Worm (Caenorhabditis elegans) whole organism, L4 larva: ENCODE results near the gene C09G12.17.
A peak's percentile ranks its signal among the peaks of the same experiment; 100 is the strongest.

Experiments
- F37D6.2 ChIP-seq: sonication (generic microtip); optimal IDR thresholded peaks from 2 replicates; lab custom pipeline; 2016; ENCODE audit warnings: mild to moderate bottlenecking, missing genetic modification characterization, missing compliant biosample characterization
- F49E8.2 ChIP-seq: sonication (generic microtip); optimal IDR thresholded peaks from 2 replicates; lab custom pipeline; 2016; ENCODE audit warnings: missing compliant biosample characterization, mild to moderate bottlenecking, missing genetic modification characterization, borderline replicate concordance
- T26A8.4 ChIP-seq: fragments of 200-800 bp; sonication (Bioruptor generic); IDR thresholded peaks from 2 replicates; pipeline ENCODE4 v1.3.6; 2022; ENCODE audit warnings: missing genetic modification characterization, missing compliant biosample characterization
- Y105C5A.15 ChIP-seq: fragments of 200-800 bp; sonication (Bioruptor generic); IDR thresholded peaks from 2 replicates; pipeline ENCODE4 v1.3.6; 2022; ENCODE audit warnings: missing genetic modification characterization, missing compliant biosample characterization
- Y48G9A.11 ChIP-seq: fragments of 200-800 bp; sonication (Bioruptor generic); IDR thresholded peaks from 2 replicates; pipeline ENCODE4 v1.3.6; 2022; ENCODE audit warnings: missing genetic modification reagents, missing genetic modification characterization, missing compliant biosample characterization
- aha-1 ChIP-seq: fragments of 150-350 bp; peaks from one replicate; lab custom pipeline; 2014; ENCODE audit warnings: missing biosample characterization, missing genetic modification characterization
- ama-1 ChIP-seq: fragments of 150-350 bp; optimal IDR thresholded peaks from 2 replicates; lab custom pipeline; 2014; ENCODE audit warnings: inconsistent platforms, mixed read lengths
- arid-1 ChIP-seq: fragments of 200-800 bp; sonication (Bioruptor generic); conservative IDR thresholded peaks from 2 replicates; pipeline ENCODE4 v1.3.6; 2022; ENCODE audit warnings: missing genetic modification reagents, missing genetic modification characterization, missing compliant biosample characterization
- attf-4 ChIP-seq: sonication (generic microtip); optimal IDR thresholded peaks from 3 replicates; lab custom pipeline; 2017; ENCODE audit warnings: missing biosample characterization, missing genetic modification characterization
- ces-1 ChIP-seq: fragments of 150-350 bp; sonication (generic microtip); optimal IDR thresholded peaks from 4 replicates; lab custom pipeline; 2014; ENCODE audit warnings: missing biosample characterization, missing genetic modification reagents, missing genetic modification characterization
- dmd-8 ChIP-seq: fragments of 200-800 bp; sonication (Bioruptor generic); IDR thresholded peaks from 2 replicates; pipeline ENCODE4 v1.3.6; 2022; ENCODE audit warnings: missing genetic modification characterization, missing compliant biosample characterization
- dmd-9 ChIP-seq: fragments of 200-800 bp; sonication (Bioruptor generic); IDR thresholded peaks from 2 replicates; pipeline ENCODE4 v1.3.6; 2022; ENCODE audit warnings: missing genetic modification reagents, missing genetic modification characterization, missing compliant biosample characterization
- dve-1 ChIP-seq: sonication (generic microtip); optimal IDR thresholded peaks from 2 replicates; lab custom pipeline; 2017; ENCODE audit warnings: antibody characterized with exemption, mild to moderate bottlenecking, missing genetic modification characterization, missing compliant biosample characterization; ENCODE audit not compliant: insufficient read depth
- hif-1 ChIP-seq, 2 experiments: sonication (generic microtip); optimal IDR thresholded peaks; 2 replicates each; lab custom pipeline; 2016 to 2017; ENCODE audit warnings: missing compliant biosample characterization in 2 of 2, missing genetic modification characterization in 2 of 2, missing genetic modification reagents in 2 of 2, missing genotype in 2 of 2, mild to moderate bottlenecking in 1 of 2
- hlh-11 ChIP-seq: fragments of 200-800 bp; sonication (Bioruptor generic); optimal IDR thresholded peaks from 2 replicates; lab custom pipeline; 2018; ENCODE audit warnings: mild to moderate bottlenecking, missing genetic modification characterization, missing compliant biosample characterization
- hlh-30 ChIP-seq: sonication (generic microtip); optimal IDR thresholded peaks from 2 replicates; lab custom pipeline; 2017; ENCODE audit warnings: antibody characterized with exemption, mild to moderate bottlenecking, missing genetic modification characterization, missing compliant biosample characterization; ENCODE audit not compliant: insufficient read depth
- jun-1 ChIP-seq: fragments of 150-350 bp; optimal IDR thresholded peaks from 2 replicates; lab custom pipeline; 2014; ENCODE audit warnings: missing biosample characterization, missing genetic modification reagents, missing genetic modification characterization
- lin-38 ChIP-seq: fragments of 200-800 bp; sonication (Bioruptor generic); IDR thresholded peaks from 2 replicates; pipeline ENCODE4 v1.3.6; 2022; ENCODE audit warnings: missing genetic modification reagents, missing genetic modification characterization, missing compliant biosample characterization
- madf-5 ChIP-seq, 2 experiments: fragments of 200-800 bp; sonication (Bioruptor generic); IDR thresholded peaks; 2 replicates each; pipeline ENCODE4 v1.3.6; 2022; ENCODE audit warnings: missing compliant biosample characterization in 2 of 2, missing genetic modification characterization in 2 of 2
- mes-2 ChIP-seq: sonication (generic microtip); optimal IDR thresholded peaks from 2 replicates; lab custom pipeline; 2016; ENCODE audit warnings: missing genotype, mild to moderate bottlenecking, missing genetic modification characterization, missing compliant biosample characterization; ENCODE audit not compliant: poor library complexity, severe bottlenecking
- mxl-2 ChIP-seq: fragments of 200-800 bp; sonication (Bioruptor generic); conservative IDR thresholded peaks from 2 replicates; pipeline ENCODE4 v1.3.6; 2022; ENCODE audit warnings: missing genetic modification reagents, missing genetic modification characterization, missing compliant biosample characterization
- mxl-3 ChIP-seq: fragments of 200-800 bp; sonication (Bioruptor generic); optimal IDR thresholded peaks from 2 replicates; lab custom pipeline; 2018; ENCODE audit warnings: mild to moderate bottlenecking, missing genetic modification characterization, missing compliant biosample characterization
- nhr-11 ChIP-seq: fragments of 150-350 bp; optimal IDR thresholded peaks from 2 replicates; lab custom pipeline; 2014; ENCODE audit warnings: missing biosample characterization, missing genetic modification characterization
- nhr-48 ChIP-seq: sonication (generic microtip); optimal IDR thresholded peaks from 2 replicates; lab custom pipeline; 2016; ENCODE audit warnings: mild to moderate bottlenecking, missing genetic modification characterization, missing compliant biosample characterization
- nhr-6 ChIP-seq: fragments of 150-350 bp; optimal IDR thresholded peaks from 2 replicates; lab custom pipeline; 2014; ENCODE audit warnings: missing biosample characterization, missing genetic modification characterization
- saeg-2 ChIP-seq: fragments of 200-800 bp; sonication (Bioruptor generic); IDR thresholded peaks from 2 replicates; pipeline ENCODE4 v1.3.6; 2022; ENCODE audit warnings: missing genetic modification reagents, missing genetic modification characterization, missing compliant biosample characterization
- snpc-4 ChIP-seq: fragments of 150-350 bp; optimal IDR thresholded peaks from 2 replicates; lab custom pipeline; 2014; ENCODE audit warnings: missing biosample characterization, missing genetic modification characterization
- spr-3 ChIP-seq: fragments of 200-800 bp; sonication (Bioruptor generic); optimal IDR thresholded peaks from 2 replicates; lab custom pipeline; 2018; ENCODE audit warnings: mild to moderate bottlenecking, missing genetic modification characterization, missing compliant biosample characterization
- unc-130 ChIP-seq: sonication (generic microtip); optimal IDR thresholded peaks from 2 replicates; lab custom pipeline; 2016; ENCODE audit warnings: missing genetic modification reagents, missing genetic modification characterization, missing compliant biosample characterization
- unc-39 ChIP-seq: sonication (generic microtip); optimal IDR thresholded peaks from 2 replicates; lab custom pipeline; 2017; ENCODE audit warnings: missing biosample characterization, missing genetic modification characterization
- unc-62 ChIP-seq, 3 experiments: fragments of 150-350 bp in 1 of 3; sonication (generic microtip); optimal IDR thresholded peaks in 2 of 3; peaks in 1 of 3; 1 replicate in 1 of 3; 2 replicates in 2 of 3; lab custom pipeline; 2014 to 2017; ENCODE audit warnings: missing biosample characterization in 3 of 3, missing genetic modification characterization in 3 of 3, missing genetic modification reagents in 3 of 3, missing genotype in 1 of 3
- zfp-3 ChIP-seq: fragments of 200-800 bp; sonication (Bioruptor generic); conservative IDR thresholded peaks from 2 replicates; pipeline ENCODE4 v1.3.6; 2022; ENCODE audit warnings: missing genetic modification reagents, missing genetic modification characterization, missing compliant biosample characterization

C09G12.17 gene

ce11 chrIV:3515412-3516046 lies 19.3 kb upstream of the C09G12.17 start (continued):
- TF ChIP-seq F37D6.2 (tag; lab: Kevin White, UChicago) (no peak), aha-1 (peak; percentile 47), dmd-9 (no peak), nhr-6 (no peak)

ce11 chrIV:3514467-3514866 lies 18.2 kb upstream of the C09G12.17 start, which contains the start of gene tsg-101:
Gene tsg-101, minus strand, starts transcription at chrIV:3514567.
- TF ChIP-seq aha-1 (peak; percentile 48), madf-5 (GFP tag; IDR thresholded peaks at IDR 0.05; lab: Robert Waterston, UW) (no peak)

DNA sequence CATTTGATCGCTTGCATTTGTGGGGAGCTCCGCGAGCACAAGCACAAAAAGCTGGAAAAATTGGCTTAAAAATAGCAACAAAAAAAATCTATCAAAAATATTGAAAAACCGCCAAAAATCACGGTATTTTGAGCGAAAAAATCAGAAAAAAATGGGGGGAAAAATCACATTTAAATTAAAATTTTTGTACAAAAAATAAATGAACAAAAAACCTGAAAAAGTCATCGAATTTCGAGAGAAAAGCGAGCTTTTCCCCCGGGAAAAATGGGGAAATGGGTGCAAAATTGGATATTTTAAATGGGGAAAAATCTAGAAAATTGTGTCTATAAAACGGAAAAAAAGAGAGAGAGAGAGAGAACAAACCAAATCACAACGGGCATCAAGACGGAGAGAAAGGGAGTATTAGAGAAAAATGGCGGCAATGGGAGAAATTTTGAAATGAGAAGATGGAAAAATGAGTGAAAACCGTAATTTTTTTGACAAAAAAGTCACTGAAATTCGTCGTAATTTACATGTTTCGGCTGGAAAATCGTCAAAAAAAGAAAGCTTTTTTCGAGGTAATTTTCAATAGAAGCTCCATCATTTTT lies 13.3 kb upstream of the C09G12.17 start, which contains the start of gene ced-10:
Gene ced-10 (minus strand): TSS at position 51 of the 587 bp plus-strand sequence.
- TF ChIP-seq hlh-11 (no peak), spr-3 (no peak), dmd-8 (GFP tag; lab: Robert Waterston, UW) (no peak), nhr-11 (tag; lab: Kevin White, UChicago) (no peak), snpc-4 (tag; lab: Kevin White, UChicago) (no peak), F49E8.2 (tag; lab: Kevin White, UChicago) (no peak)

DNA sequence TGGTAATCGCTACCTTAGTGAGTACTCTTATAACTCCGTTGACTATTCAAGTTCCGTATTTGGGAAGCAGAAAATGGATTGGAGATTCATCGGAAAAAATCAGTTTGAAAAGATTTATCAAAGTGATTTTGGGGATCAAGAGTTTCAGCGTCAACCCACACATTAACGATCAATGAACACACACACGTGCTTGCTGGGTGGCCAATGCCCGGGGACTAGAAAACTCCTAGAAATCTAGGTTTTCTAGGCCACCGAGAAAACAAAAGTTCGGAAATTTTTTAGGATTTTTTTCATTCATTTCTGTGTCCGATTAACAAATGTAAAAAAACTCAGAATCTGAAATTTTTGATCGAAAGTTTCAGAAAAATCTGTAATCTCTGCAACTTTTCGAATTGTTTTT lies 9.7 kb upstream of the C09G12.17 start:
- TF ChIP-seq zfp-3 (GFP tag; lab: Robert Waterston, UW), result no peak
- TF ChIP-seq mxl-3 (GFP tag; lab: Kevin White, UChicago), result peak; percentile 42
- no peak; the same call in 1 of the 2 replicates for TF ChIP-seq arid-1 (GFP tag; lab: Robert Waterston, UW)
- TF ChIP-seq hif-1 (tag; optimal IDR thresholded peaks at IDR 0.05; lab: Kevin White, UChicago), result peak in 1 of 2 experiments; percentile 11
- peak in 1 of 2 experiments; percentile 30 for TF ChIP-seq unc-62 (GFP tag; optimal IDR thresholded peaks at IDR 0.05 in 1 of 2; lab: Kevin White, UChicago)
- no peak for TF ChIP-seq unc-62 (tag; optimal IDR thresholded peaks at IDR 0.05; lab: Kevin White, UChicago)
- peak; percentile 2 for TF ChIP-seq dve-1 (tag; lab: Kevin White, UChicago)
- peak; percentile 32; the same call in 1 of the 2 replicates for TF ChIP-seq Y48G9A.11 (GFP tag; lab: Robert Waterston, UW)
- peak; percentile 67 for TF ChIP-seq mes-2 (tag; lab: Kevin White, UChicago)
- no peak for TF ChIP-seq unc-39 (tag; lab: Kevin White, UChicago)
- peak; percentile 29; the same call in 1 of the 2 replicates for TF ChIP-seq lin-38 (GFP tag; lab: Robert Waterston, UW)
- TF ChIP-seq ces-1 (GFP tag; lab: Kevin White, UChicago), result no peak
- no peak for TF ChIP-seq jun-1 (tag; lab: Kevin White, UChicago)
- peak; percentile 2 for TF ChIP-seq ama-1 (lab: Kevin White, UChicago)
- TF ChIP-seq Y105C5A.15 (GFP tag; lab: Robert Waterston, UW), result 0 out of 2 replicates have a peak, but pooled peaks have one; percentile 33

- TF ChIP-seq saeg-2 (no peak), mxl-2 (no peak), unc-130 (GFP tag; lab: Kevin White, UChicago) (no peak), hlh-11 (no peak), attf-4 (tag; lab: Kevin White, UChicago) (no peak), T26A8.4 (GFP tag; lab: Robert Waterston, UW) (no peak), Y48G9A.11 (GFP tag; lab: Robert Waterston, UW) (no peak), nhr-48 (tag; lab: Kevin White, UChicago) (no peak), hlh-30 (tag; lab: Kevin White, UChicago) (no peak), unc-62 (GFP tag; optimal IDR thresholded peaks at IDR 0.05 in 1 of 2; lab: Kevin White, UChicago) (no peak), unc-62 (tag; optimal IDR thresholded peaks at IDR 0.05; lab: Kevin White, UChicago) (no peak)
- TF ChIP-seq, all 104 proteins: peak for 0
These were observed 7.9 kb upstream of the C09G12.17 start, which contains the start of gene srz-83 for ce11 chrIV:3504144-3504543. Gene srz-83, plus strand, starts transcription at chrIV:3504444.
